Fruit fly (Drosophila melanogaster): ENCODE results near the gene Rcd-1.

Rcd-1 gene

dm6 chrX:19642819-19643504 lies 4.4 kb downstream of the Rcd-1 start, which contains the start of the genes CG12237 and Sec61gamma (continued):
- TF ChIP-seq dm (GFP tag; optimal IDR thresholded peaks at IDR 0.05) (peak; percentile 53), CG11093 (GFP tag; IDR thresholded peaks at IDR 0.05) (no peak), Dek (tag; optimal IDR thresholded peaks at IDR 0.05) (peak; percentile 27), NC2α (GFP tag; optimal IDR thresholded peaks at IDR 0.05) (no peak), CG30020 (tag; optimal IDR thresholded peaks at IDR 0.05) (peak; percentile 28), CG31365 (tag; optimal IDR thresholded peaks at IDR 0.05) (no peak), toy (GFP tag; IDR thresholded peaks at IDR 0.05) (no peak), her (GFP tag; optimal IDR thresholded peaks at IDR 0.05) (no peak), Mes4 (GFP tag; optimal IDR thresholded peaks at IDR 0.05) (peak; percentile 26), gt (GFP tag; IDR thresholded peaks at IDR 0.05) (no peak), vvl (GFP tag; IDR thresholded peaks at IDR 0.05) (peak; percentile 57; the same call in 1 of the 2 replicates), CG1024 (GFP tag; IDR thresholded peaks at IDR 0.05) (no peak), lmd (GFP tag; IDR thresholded peaks at IDR 0.05) (no peak; the same call in 1 of the 2 replicates), CG1832 (GFP tag; optimal IDR thresholded peaks at IDR 0.05) (no peak), Ets97D (GFP tag; optimal IDR thresholded peaks at IDR 0.05) (peak; percentile 93), maf-S (GFP tag; optimal IDR thresholded peaks at IDR 0.05) (peak; percentile 11), pita (GFP tag; optimal IDR thresholded peaks at IDR 0.05) (no peak), CG5180 (GFP tag; optimal IDR thresholded peaks at IDR 0.05) (no peak), Spps (tag; optimal IDR thresholded peaks at IDR 0.05) (no peak), CG4360 (GFP tag; IDR thresholded peaks at IDR 0.05) (no peak), CG10654 (GFP tag; optimal IDR thresholded peaks at IDR 0.05) (peak; percentile 3), CG10267 (tag; optimal IDR thresholded peaks at IDR 0.05) (peak; percentile 41), lab (GFP tag; optimal IDR thresholded peaks at IDR 0.05) (no peak), CG8290 (GFP tag; optimal IDR thresholded peaks at IDR 0.05) (peak; percentile 7), CG8290 (tag; optimal IDR thresholded peaks at IDR 0.05) (peak in 1 of 2 experiments; percentile 78), Mad (GFP tag; optimal IDR thresholded peaks at IDR 0.05) (peak; percentile 9), CG13123 (GFP tag; optimal IDR thresholded peaks at IDR 0.05) (no peak), CG10431 (GFP tag; optimal IDR thresholded peaks at IDR 0.05) (no peak), unc-4 (GFP tag; IDR thresholded peaks at IDR 0.05; ENCODE audit: partially characterized antibody) (no peak), lola (GFP tag; optimal IDR thresholded peaks at IDR 0.05) (no peak), fu2 (GFP tag; optimal IDR thresholded peaks at IDR 0.05) (no peak), CG8388 (GFP tag; optimal IDR thresholded peaks at IDR 0.05) (no peak), CG10543 (GFP tag; optimal IDR thresholded peaks at IDR 0.05) (no peak), pan (optimal IDR thresholded peaks at IDR 0.05) (no peak), pan (GFP tag; optimal IDR thresholded peaks at IDR 0.05 in 1 of 2, IDR thresholded peaks at IDR 0.05 in 1 of 2) (no peak), tin (GFP tag; optimal IDR thresholded peaks at IDR 0.05) (no peak), CG2889 (GFP tag; IDR thresholded peaks at IDR 0.05) (no peak), Atf6 (GFP tag; IDR thresholded peaks at IDR 0.05) (no peak), ranshi (GFP tag; IDR thresholded peaks at IDR 0.05) (no peak), MTF-1 (GFP tag; optimal IDR thresholded peaks at IDR 0.05; ENCODE audit: borderline replicate concordance) (no peak), Abd-B (GFP tag; optimal IDR thresholded peaks at IDR 0.05) (no peak), CG9727 (GFP tag; optimal IDR thresholded peaks at IDR 0.05) (peak; percentile 25), mam (GFP tag; optimal IDR thresholded peaks at IDR 0.05) (peak; percentile 37), CG11696 (GFP tag; IDR thresholded peaks at IDR 0.05) (no peak), CG16813 (GFP tag; IDR thresholded peaks at IDR 0.05; ENCODE audit: partially characterized antibody) (no peak), CG1602 (GFP tag; optimal IDR thresholded peaks at IDR 0.05) (no peak), nmo (GFP tag; optimal IDR thresholded peaks at IDR 0.05) (peak; percentile 33), zen2 (GFP tag; IDR thresholded peaks at IDR 0.05; ENCODE audit: partially characterized antibody) (no peak), nerfin-1 (tag; optimal IDR thresholded peaks at IDR 0.05) (peak; percentile 10), aop (GFP tag; IDR thresholded peaks at IDR 0.05) (no peak), CG7372 (GFP tag; IDR thresholded peaks at IDR 0.05) (no peak)

Data from whole organism, embryonic.